Worm (Caenorhabditis elegans): ENCODE results near the gene F08G12.3.

The F08G12.3 gene

DNA sequence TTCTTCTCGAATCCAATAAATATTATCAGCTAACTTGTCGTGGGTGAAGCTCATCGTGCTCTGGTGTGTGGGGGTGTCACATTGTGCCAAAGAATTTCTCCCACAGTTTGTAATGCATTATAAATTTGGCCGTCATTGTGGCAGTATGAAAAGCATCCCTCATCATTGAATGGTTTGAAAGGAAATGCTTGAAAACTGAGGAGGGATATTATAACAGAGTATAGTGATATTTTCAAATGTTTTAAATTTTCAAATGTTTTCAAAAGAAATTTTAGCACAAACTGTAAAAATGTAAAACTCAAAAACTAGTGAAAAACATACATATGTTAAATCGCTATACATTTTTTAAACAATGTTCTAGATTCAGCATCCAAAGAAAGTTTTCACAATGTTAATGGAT, 31.1 kb upstream of the F08G12.3 start, which contains the start of gene C03A3.3:
C03A3.3 (minus strand) TSS at position 101 of the 400 bp plus-strand sequence.
- no peak for TF ChIP-seq F13C5.2 (tag; optimal IDR thresholded peaks at IDR 0.05)
- TF ChIP-seq B0310.2 (tag; optimal IDR thresholded peaks at IDR 0.05): no peak
- no peak for TF ChIP-seq aly-1 (tag; optimal IDR thresholded peaks at IDR 0.05)
- no peak for TF ChIP-seq tbx-11 (GFP tag; IDR thresholded peaks at IDR 0.05)
- no peak for TF ChIP-seq hnd-1 (tag; optimal IDR thresholded peaks at IDR 0.05)
- TF ChIP-seq ceh-13 (GFP tag; optimal IDR thresholded peaks at IDR 0.05): no peak
- TF ChIP-seq tbx-37 (GFP tag; conservative IDR thresholded peaks at IDR 0.05): no peak
- no peak for TF ChIP-seq flt-1 (GFP tag; IDR thresholded peaks at IDR 0.05)
- no peak for TF ChIP-seq ets-7 (tag; optimal IDR thresholded peaks at IDR 0.05)
- no peak for TF ChIP-seq scrt-1 (GFP tag; IDR thresholded peaks at IDR 0.05)
- no peak for TF ChIP-seq sea-1 (GFP tag; conservative IDR thresholded peaks at IDR 0.05)
- TF ChIP-seq pes-1 (GFP tag; IDR thresholded peaks at IDR 0.05): no peak
- TF ChIP-seq hmbx-1 (tag; optimal IDR thresholded peaks at IDR 0.05): no peak

DNA sequence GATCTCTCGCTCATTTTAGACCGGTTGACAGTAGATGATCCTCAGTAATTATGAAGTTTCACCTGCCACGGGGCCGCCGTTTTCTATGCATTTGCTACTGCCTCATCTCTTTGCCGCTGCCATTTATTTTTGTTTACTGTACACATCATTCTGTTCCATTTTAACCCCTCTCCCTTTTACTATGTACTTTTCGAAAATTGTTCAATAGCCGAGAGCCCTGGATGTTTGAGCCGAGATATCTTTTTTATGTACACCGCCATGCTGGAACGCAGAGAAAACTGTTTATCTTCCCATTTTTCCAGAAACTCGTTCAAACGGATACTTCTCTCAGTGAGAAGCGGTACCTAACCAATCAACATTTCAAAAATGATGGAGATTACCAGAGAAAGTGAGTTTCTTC, 29.2 kb upstream of the F08G12.3 start, which contains the start of gene ifa-1:
ifa-1 (plus strand) TSS at position 301 of the 400 bp plus-strand sequence.
- TF ChIP-seq hnd-1 (tag; optimal IDR thresholded peaks at IDR 0.05) (no peak), hmbx-1 (tag; optimal IDR thresholded peaks at IDR 0.05) (no peak), scrt-1 (GFP tag; IDR thresholded peaks at IDR 0.05) (no peak), ceh-36 (tag; optimal IDR thresholded peaks at IDR 0.05) (no peak), tbx-37 (GFP tag; conservative IDR thresholded peaks at IDR 0.05) (no peak), B0310.2 (tag; optimal IDR thresholded peaks at IDR 0.05) (no peak), ama-1 (optimal IDR thresholded peaks at IDR 0.05) (no peak), tra-4 (tag; optimal IDR thresholded peaks at IDR 0.05) (no peak), ets-7 (tag; optimal IDR thresholded peaks at IDR 0.05) (no peak)

DNA sequence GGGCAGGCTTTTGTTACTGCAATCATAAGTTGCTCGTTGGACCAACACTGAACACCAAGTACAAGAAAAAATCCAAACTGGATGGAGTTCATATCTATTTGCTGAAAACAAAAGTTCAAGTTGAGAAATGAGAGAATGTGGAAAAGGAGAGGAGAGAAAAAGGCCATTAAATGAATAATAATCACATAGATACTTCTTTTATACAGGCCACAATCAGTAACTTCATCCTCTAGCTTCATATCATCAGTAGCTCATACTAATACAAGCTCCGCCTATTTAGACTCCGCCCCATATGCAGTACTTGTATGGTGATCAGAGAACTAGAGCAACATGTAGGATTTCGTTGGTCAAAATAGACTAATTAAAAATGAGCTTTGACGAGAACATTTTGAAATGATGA, 20.8 kb upstream of the F08G12.3 start, which contains the start of gene F38B2.2:
F38B2.2 (minus strand) TSS at position 101 of the 400 bp plus-strand sequence.
- TF ChIP-seq tra-4 (tag; optimal IDR thresholded peaks at IDR 0.05): no peak
- TF ChIP-seq pes-1 (GFP tag; IDR thresholded peaks at IDR 0.05): no peak

DNA sequence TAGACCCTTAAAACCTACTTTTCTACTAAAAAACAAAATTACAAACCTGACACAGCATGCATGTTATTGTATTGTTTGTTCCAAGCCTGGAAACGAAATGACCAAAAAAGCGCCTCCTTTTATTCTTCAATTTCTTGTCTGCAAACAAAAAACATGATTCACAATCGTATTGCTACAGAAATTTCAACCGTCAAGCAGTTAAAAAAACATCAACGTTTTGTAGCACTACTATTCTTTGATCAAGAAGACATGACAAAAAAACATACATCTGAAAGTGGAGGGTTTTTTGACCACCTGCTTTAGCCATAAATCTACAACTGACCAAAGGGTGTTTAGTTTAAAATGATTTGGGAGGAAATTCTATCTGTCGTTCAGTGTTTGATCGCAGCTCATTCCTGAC, 18.9 kb upstream of the F08G12.3 start, which contains the start of gene F38B2.6:
F38B2.6 (minus strand) TSS at position 101 of the 400 bp plus-strand sequence.
- TF ChIP-seq hmbx-1 (tag; optimal IDR thresholded peaks at IDR 0.05): no peak
- TF ChIP-seq sea-1 (GFP tag; conservative IDR thresholded peaks at IDR 0.05): no peak
- no peak for TF ChIP-seq aly-1 (tag; optimal IDR thresholded peaks at IDR 0.05)
- TF ChIP-seq B0310.2 (tag; optimal IDR thresholded peaks at IDR 0.05): no peak
- no peak for TF ChIP-seq ceh-36 (tag; optimal IDR thresholded peaks at IDR 0.05)
- TF ChIP-seq tra-4 (tag; optimal IDR thresholded peaks at IDR 0.05): no peak
- no peak for TF ChIP-seq flt-1 (GFP tag; IDR thresholded peaks at IDR 0.05)
- no peak for TF ChIP-seq ceh-13 (GFP tag; optimal IDR thresholded peaks at IDR 0.05)
- no peak for TF ChIP-seq pes-1 (GFP tag; IDR thresholded peaks at IDR 0.05)
- no peak for TF ChIP-seq tbx-11 (GFP tag; IDR thresholded peaks at IDR 0.05)
- no peak for TF ChIP-seq F13C5.2 (tag; optimal IDR thresholded peaks at IDR 0.05)
- TF ChIP-seq ama-1 (optimal IDR thresholded peaks at IDR 0.05): no peak
- TF ChIP-seq ets-7 (tag; optimal IDR thresholded peaks at IDR 0.05): no peak
- TF ChIP-seq hmg-4 (GFP tag; optimal IDR thresholded peaks at IDR 0.05): no peak
- no peak for TF ChIP-seq scrt-1 (GFP tag; IDR thresholded peaks at IDR 0.05)
- no peak for TF ChIP-seq hnd-1 (tag; optimal IDR thresholded peaks at IDR 0.05)

DNA sequence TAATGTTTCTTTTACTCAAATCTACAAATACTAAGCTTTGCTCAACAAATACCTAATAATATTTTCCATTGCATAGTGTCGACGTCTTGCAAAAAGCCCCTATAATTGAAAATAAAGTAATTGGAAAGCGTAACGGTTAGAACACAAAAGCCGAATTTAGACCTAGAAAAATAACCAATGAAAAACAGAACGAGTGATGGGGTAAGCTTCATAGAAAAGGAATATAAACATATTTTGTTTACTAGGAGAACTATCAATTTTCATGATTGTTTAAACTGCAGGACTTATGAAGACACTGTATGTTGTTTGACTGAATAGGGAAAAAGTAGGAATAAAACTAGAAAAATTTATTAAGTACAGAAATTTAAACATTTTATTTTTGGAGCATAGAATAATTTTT, 13.8 kb upstream of the F08G12.3 start, which contains the start of gene F38B2.3:
F38B2.3 (minus strand) TSS at position 101 of the 400 bp plus-strand sequence.
- TF ChIP-seq F13C5.2 (tag; optimal IDR thresholded peaks at IDR 0.05): no peak
- TF ChIP-seq hmbx-1 (tag; optimal IDR thresholded peaks at IDR 0.05): no peak
- TF ChIP-seq pes-1 (GFP tag; IDR thresholded peaks at IDR 0.05): no peak
- TF ChIP-seq hnd-1 (tag; optimal IDR thresholded peaks at IDR 0.05): no peak
- no peak for TF ChIP-seq sea-1 (GFP tag; conservative IDR thresholded peaks at IDR 0.05)
- no peak for TF ChIP-seq aly-1 (tag; optimal IDR thresholded peaks at IDR 0.05)

DNA sequence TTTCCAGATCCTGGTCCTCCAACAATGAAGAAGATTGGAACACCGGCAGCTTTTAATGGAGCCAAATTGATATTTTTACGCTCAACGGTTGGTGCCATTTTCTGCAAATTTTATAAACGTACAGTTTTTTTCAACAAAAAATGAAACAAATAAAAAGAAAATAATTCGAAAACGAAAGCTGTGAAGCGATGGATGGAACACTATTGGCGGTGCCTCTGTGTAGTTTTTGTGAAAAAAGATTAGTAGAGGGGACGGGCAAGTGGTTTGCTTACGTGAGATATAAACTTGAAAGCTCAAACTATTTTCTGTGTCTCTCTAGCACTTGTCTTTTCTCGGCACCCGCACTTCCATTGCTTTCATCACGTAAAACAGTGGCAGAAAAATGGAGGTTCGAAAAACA, 12.4 kb upstream of the F08G12.3 start, which contains the start of gene F38B2.4:
F38B2.4 (minus strand) TSS at position 101 of the 400 bp plus-strand sequence.
- TF ChIP-seq ceh-36 (tag; optimal IDR thresholded peaks at IDR 0.05) (no peak), tbx-11 (GFP tag; IDR thresholded peaks at IDR 0.05) (no peak), scrt-1 (GFP tag; IDR thresholded peaks at IDR 0.05) (no peak), F13C5.2 (tag; optimal IDR thresholded peaks at IDR 0.05) (no peak), hnd-1 (tag; optimal IDR thresholded peaks at IDR 0.05) (no peak), ets-7 (tag; optimal IDR thresholded peaks at IDR 0.05) (no peak), sea-1 (GFP tag; conservative IDR thresholded peaks at IDR 0.05) (no peak), hmbx-1 (tag; optimal IDR thresholded peaks at IDR 0.05) (no peak), pes-1 (GFP tag; IDR thresholded peaks at IDR 0.05) (no peak), ceh-13 (GFP tag; optimal IDR thresholded peaks at IDR 0.05) (no peak), ama-1 (optimal IDR thresholded peaks at IDR 0.05) (no peak)

DNA sequence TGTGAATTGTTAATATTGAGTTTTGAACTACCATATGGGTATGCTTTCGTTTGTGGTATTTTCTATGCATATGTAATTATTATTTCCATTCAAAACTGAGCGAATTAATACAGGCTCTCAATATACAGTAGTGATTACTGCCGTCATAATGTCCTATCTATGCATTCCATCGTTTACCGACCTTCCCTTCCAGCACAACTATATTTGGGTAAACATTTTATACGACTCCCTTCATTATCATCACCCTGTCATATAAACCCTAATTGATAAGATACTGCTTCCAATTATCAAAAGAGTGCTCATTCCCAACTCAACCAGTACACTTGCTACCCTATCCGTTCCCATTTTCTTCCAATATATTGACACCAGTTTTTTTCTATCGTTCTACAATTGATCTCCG, 10.1 kb upstream of the F08G12.3 start:
- TF ChIP-seq ceh-13 (GFP tag; optimal IDR thresholded peaks at IDR 0.05) (no peak), F13C5.2 (tag; optimal IDR thresholded peaks at IDR 0.05) (no peak), ama-1 (optimal IDR thresholded peaks at IDR 0.05) (no peak), ets-7 (tag; optimal IDR thresholded peaks at IDR 0.05) (no peak), hmbx-1 (tag; optimal IDR thresholded peaks at IDR 0.05) (no peak), hnd-1 (tag; optimal IDR thresholded peaks at IDR 0.05) (no peak), B0310.2 (tag; optimal IDR thresholded peaks at IDR 0.05) (no peak), sea-1 (GFP tag; conservative IDR thresholded peaks at IDR 0.05) (no peak), tbx-37 (GFP tag; conservative IDR thresholded peaks at IDR 0.05) (no peak)

DNA sequence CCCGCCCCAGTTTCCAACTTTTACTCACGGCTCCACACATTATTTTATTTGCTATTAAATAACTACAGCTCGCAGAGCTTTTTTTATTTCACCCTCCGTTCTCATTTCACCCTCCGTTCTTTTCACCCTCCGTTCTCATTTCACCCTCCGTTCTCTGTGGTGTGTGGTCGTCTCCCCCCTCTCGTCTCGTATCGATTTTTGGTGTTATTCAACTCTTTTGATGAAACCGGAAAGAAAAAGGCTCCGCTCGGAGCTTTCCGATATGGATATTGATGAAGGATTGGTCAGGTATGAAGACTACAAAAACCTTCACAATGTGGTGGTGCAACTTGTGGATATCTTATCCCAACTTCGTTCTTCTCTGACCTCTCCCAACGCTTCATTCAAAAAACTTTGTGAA, 9.5 kb upstream of the F08G12.3 start:
- no peak for TF ChIP-seq ets-7 (tag; optimal IDR thresholded peaks at IDR 0.05)
- no peak for TF ChIP-seq F13C5.2 (tag; optimal IDR thresholded peaks at IDR 0.05)
- TF ChIP-seq pes-1 (GFP tag; IDR thresholded peaks at IDR 0.05): no peak
- no peak for TF ChIP-seq sea-1 (GFP tag; conservative IDR thresholded peaks at IDR 0.05)
- no peak for TF ChIP-seq ama-1 (optimal IDR thresholded peaks at IDR 0.05)
- TF ChIP-seq tra-4 (tag; optimal IDR thresholded peaks at IDR 0.05): no peak
